Fruit fly (Drosophila melanogaster): ENCODE results near the gene CG32262.

Gene CG32262

DNA sequence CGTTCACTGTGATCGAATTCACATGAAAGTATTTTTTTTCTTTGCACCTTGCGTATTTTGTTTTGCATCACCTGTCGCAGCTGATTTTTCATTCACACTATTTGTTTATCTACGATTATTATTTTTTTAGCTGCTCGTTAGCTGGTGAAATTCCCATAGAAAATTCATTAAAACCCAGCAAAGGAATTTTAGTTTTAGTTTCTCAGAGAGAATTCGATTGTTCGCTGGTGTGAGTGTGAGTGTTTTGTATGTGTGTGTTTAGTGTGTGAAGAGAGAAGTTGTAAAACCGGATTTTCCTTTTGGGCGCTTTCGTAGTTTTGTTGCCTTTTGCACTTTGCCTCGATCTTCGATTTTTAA lies 22.9 kb downstream of the CG32262 start:
- TF ChIP-seq rn (GFP tag; IDR thresholded peaks at IDR 0.05) = no peak
- TF ChIP-seq Ets98B (GFP tag; IDR thresholded peaks at IDR 0.05) = peak; percentile 24; the same call in 1 of the 2 replicates

DNA sequence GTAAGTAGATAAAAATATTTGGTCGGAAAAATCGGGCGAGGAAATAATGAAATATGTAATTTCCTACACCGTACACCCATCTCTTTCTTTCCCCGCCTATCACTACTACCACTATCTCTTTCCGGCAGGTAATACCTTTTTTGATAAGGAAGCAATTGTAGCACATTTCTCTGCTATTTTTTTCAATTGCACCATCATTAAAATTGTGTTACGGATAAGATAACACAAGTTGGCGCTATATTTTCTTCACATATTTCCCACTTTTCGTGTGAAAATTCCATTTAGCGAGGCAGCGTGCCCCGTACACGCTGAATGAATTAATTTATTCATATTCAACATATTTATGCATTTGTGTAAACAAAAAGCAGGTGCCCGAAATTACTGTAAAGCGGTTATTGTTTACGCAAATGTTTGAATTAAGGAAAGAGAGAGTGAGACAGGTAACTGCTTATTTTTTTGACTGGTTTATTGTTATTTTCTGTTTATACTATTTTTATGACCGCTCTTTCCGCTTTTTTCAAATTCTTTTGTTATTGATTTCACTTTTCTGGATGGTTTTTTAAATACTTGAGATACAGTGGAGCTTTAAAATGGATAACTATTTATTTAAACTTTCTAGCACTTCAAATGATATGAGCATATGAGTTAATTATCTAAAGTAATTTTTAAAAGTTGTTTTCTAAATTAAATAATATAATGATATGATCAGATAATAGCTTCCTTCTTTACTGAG lies 23.5 kb downstream of the CG32262 start:
- TF ChIP-seq rn (GFP tag; IDR thresholded peaks at IDR 0.05) = no peak
- TF ChIP-seq CG32121 (GFP tag; IDR thresholded peaks at IDR 0.05) = peak; percentile 21; the same call in 1 of the 2 replicates
- TF ChIP-seq CG17806 (tag; optimal IDR thresholded peaks at IDR 0.05) = peak; percentile 14
- peak; percentile 11 for TF ChIP-seq CG15710 (tag; optimal IDR thresholded peaks at IDR 0.05)

- peak; percentile 24 for TF ChIP-seq CG14655 (GFP tag; optimal IDR thresholded peaks at IDR 0.05)
- TF ChIP-seq CG9948 (tag; optimal IDR thresholded peaks at IDR 0.05) = peak; percentile 7
- no peak for TF ChIP-seq CG8159 (tag; optimal IDR thresholded peaks at IDR 0.05)
- TF ChIP-seq EcR (GFP tag; optimal IDR thresholded peaks at IDR 0.05) = no peak
- TF ChIP-seq CG13204 (GFP tag; optimal IDR thresholded peaks at IDR 0.05) = no peak
- peak; percentile 30; the same call in 1 of the 2 replicates for TF ChIP-seq Ets98B (GFP tag; IDR thresholded peaks at IDR 0.05)
- TF ChIP-seq D1 (tag; optimal IDR thresholded peaks at IDR 0.05) = no peak
- no peak for TF ChIP-seq CG32121 (GFP tag; IDR thresholded peaks at IDR 0.05)
Measured at dm6 chr3L:3785688-3786087, 24.3 kb downstream of the CG32262 start.

- peak; percentile 99 for TF ChIP-seq CG32121 (GFP tag; IDR thresholded peaks at IDR 0.05)
- TF ChIP-seq CG8159 (tag; optimal IDR thresholded peaks at IDR 0.05) = peak; percentile 95
- TF ChIP-seq CG8301 (tag; optimal IDR thresholded peaks at IDR 0.05) = peak; percentile 94
- peak; percentile 93 for TF ChIP-seq CG14655 (GFP tag; optimal IDR thresholded peaks at IDR 0.05)
- peak; percentile 97 for TF ChIP-seq CG15710 (tag; optimal IDR thresholded peaks at IDR 0.05)
- peak; percentile 99 for TF ChIP-seq Ets98B (GFP tag; IDR thresholded peaks at IDR 0.05)
- TF ChIP-seq Snoo (tag; optimal IDR thresholded peaks at IDR 0.05) = peak; percentile 97
- peak; percentile 74 for TF ChIP-seq D1 (tag; optimal IDR thresholded peaks at IDR 0.05)
- TF ChIP-seq EcR (GFP tag; optimal IDR thresholded peaks at IDR 0.05) = peak; percentile 70
- TF ChIP-seq CG17806 (tag; optimal IDR thresholded peaks at IDR 0.05) = peak; percentile 95
- TF ChIP-seq Pif1A (GFP tag; optimal IDR thresholded peaks at IDR 0.05) = peak; percentile 99
- peak; percentile 99 for TF ChIP-seq Pif1B (GFP tag; optimal IDR thresholded peaks at IDR 0.05)
- TF ChIP-seq CG4496 (GFP tag; IDR thresholded peaks at IDR 0.05) = peak; percentile 99
- TF ChIP-seq CG13204 (GFP tag; optimal IDR thresholded peaks at IDR 0.05) = peak; percentile 94
- TF ChIP-seq CG10348 (GFP tag; IDR thresholded peaks at IDR 0.05) = peak; percentile 98
- peak; percentile 96 for TF ChIP-seq CG9948 (tag; optimal IDR thresholded peaks at IDR 0.05)
- TF ChIP-seq rn (GFP tag; IDR thresholded peaks at IDR 0.05) = peak; percentile 98
- peak; percentile 99 for TF ChIP-seq fd96Ca (GFP tag; IDR thresholded peaks at IDR 0.05)
- TF ChIP-seq CG12605 (GFP tag; IDR thresholded peaks at IDR 0.05) = peak; percentile 97
- peak; percentile 98 for TF ChIP-seq CG34367 (tag; optimal IDR thresholded peaks at IDR 0.05)
- TF ChIP-seq gl (tag; optimal IDR thresholded peaks at IDR 0.05) = peak; percentile 92
Measured at dm6 chr3L:3785002-3785661, 24.9 kb downstream of the CG32262 start.

dm6 chr3L:3784001-3784400 lies 26.0 kb downstream of the CG32262 start:
- TF ChIP-seq Ets98B (GFP tag; IDR thresholded peaks at IDR 0.05) (peak; percentile 49), CG8301 (tag; optimal IDR thresholded peaks at IDR 0.05) (no peak), CG8159 (tag; optimal IDR thresholded peaks at IDR 0.05) (no peak), CG10348 (GFP tag; IDR thresholded peaks at IDR 0.05) (no peak), Pif1A (GFP tag; optimal IDR thresholded peaks at IDR 0.05) (no peak), rn (GFP tag; IDR thresholded peaks at IDR 0.05) (0 out of 2 replicates have a peak, but pooled peaks have one; percentile 7), CG32121 (GFP tag; IDR thresholded peaks at IDR 0.05) (0 out of 2 replicates have a peak, but pooled peaks have one; percentile 13), Snoo (tag; optimal IDR thresholded peaks at IDR 0.05) (no peak), Pif1B (GFP tag; optimal IDR thresholded peaks at IDR 0.05) (no peak), CG34367 (tag; optimal IDR thresholded peaks at IDR 0.05) (no peak), CG9948 (tag; optimal IDR thresholded peaks at IDR 0.05) (no peak), fd96Ca (GFP tag; IDR thresholded peaks at IDR 0.05) (peak; percentile 63; the same call in 2 of the 3 replicates), CG17806 (tag; optimal IDR thresholded peaks at IDR 0.05) (no peak), CG12605 (GFP tag; IDR thresholded peaks at IDR 0.05) (no peak), CG13204 (GFP tag; optimal IDR thresholded peaks at IDR 0.05) (peak; percentile 32), D1 (tag; optimal IDR thresholded peaks at IDR 0.05) (no peak), CG15710 (tag; optimal IDR thresholded peaks at IDR 0.05) (no peak), gl (tag; optimal IDR thresholded peaks at IDR 0.05) (no peak), CG4496 (GFP tag; IDR thresholded peaks at IDR 0.05) (peak; percentile 63), CG14655 (GFP tag; optimal IDR thresholded peaks at IDR 0.05) (no peak), EcR (GFP tag; optimal IDR thresholded peaks at IDR 0.05) (peak; percentile 95)

- TF ChIP-seq fd96Ca (GFP tag; IDR thresholded peaks at IDR 0.05) (no peak), CG9948 (tag; optimal IDR thresholded peaks at IDR 0.05) (no peak)
Measured at dm6 chr3L:3783436-3783835, 26.6 kb downstream of the CG32262 start.
